Fruit fly (Drosophila melanogaster): ENCODE measurements around the gene Cortactin.

Cortactin gene

dm6 chr3R:21065010-21065695 lies 882 bp upstream of the Cortactin start, which contains the start of gene AnxB9:
Gene AnxB9 (plus strand): TSS chr3R:21065241.
- TF ChIP-seq Sp1 (GFP tag; optimal IDR thresholded peaks at IDR 0.05) (peak; percentile 64), fru (GFP tag; optimal IDR thresholded peaks at IDR 0.05) (peak; percentile 47), foxo (GFP tag; optimal IDR thresholded peaks at IDR 0.05) (peak in 1 of 2 experiments; percentile 36), br (GFP tag; optimal IDR thresholded peaks at IDR 0.05) (peak; percentile 52), ey (GFP tag; optimal IDR thresholded peaks at IDR 0.05) (no peak), N (GFP tag; optimal IDR thresholded peaks at IDR 0.05) (no peak), rgr (GFP tag; optimal IDR thresholded peaks at IDR 0.05) (peak; percentile 79), Jra (GFP tag; optimal IDR thresholded peaks at IDR 0.05) (peak; percentile 66), Hr78 (GFP tag; optimal IDR thresholded peaks at IDR 0.05) (no peak), pan (optimal IDR thresholded peaks at IDR 0.05) (no peak), Dif (GFP tag; optimal IDR thresholded peaks at IDR 0.05; ENCODE audit: partially characterized antibody) (peak; percentile 72), OdsH (GFP tag; optimal IDR thresholded peaks at IDR 0.05) (peak; percentile 47), CG32264 (GFP tag; optimal IDR thresholded peaks at IDR 0.05) (peak; percentile 28), sage (GFP tag; optimal IDR thresholded peaks at IDR 0.05) (no peak), Hr83 (GFP tag; optimal IDR thresholded peaks at IDR 0.05; ENCODE audit: poor library complexity, severe bottlenecking) (peak; percentile 91), CG9705 (GFP tag; optimal IDR thresholded peaks at IDR 0.05) (no peak), h (GFP tag; optimal IDR thresholded peaks at IDR 0.05) (peak; percentile 55), Hnf4 (GFP tag; optimal IDR thresholded peaks at IDR 0.05) (peak; percentile 39), sv (GFP tag; optimal IDR thresholded peaks at IDR 0.05) (peak; percentile 3), usp (GFP tag; optimal IDR thresholded peaks at IDR 0.05) (no peak), Rel (GFP tag; optimal IDR thresholded peaks at IDR 0.05) (no peak), Rel (tag; optimal IDR thresholded peaks at IDR 0.05) (peak; percentile 44), HLH106 (tag; optimal IDR thresholded peaks at IDR 0.05) (peak; percentile 3), CrebA (GFP tag; optimal IDR thresholded peaks at IDR 0.05; ENCODE audit: borderline replicate concordance) (no peak)

- TF ChIP-seq sv (GFP tag; optimal IDR thresholded peaks at IDR 0.05) (no peak), N (GFP tag; optimal IDR thresholded peaks at IDR 0.05) (no peak)
Observed at dm6 chr3R:21063433-21063832, 838 bp downstream of the Cortactin start.

dm6 chr3R:21060430-21061245 lies 3.6 kb downstream of the Cortactin start, which contains the start of gene Mvl:
Gene Mvl (minus strand): TSS chr3R:21060800.
- TF ChIP-seq fru (GFP tag; optimal IDR thresholded peaks at IDR 0.05) (peak; percentile 55), Rel (GFP tag; optimal IDR thresholded peaks at IDR 0.05) (no peak), Rel (tag; optimal IDR thresholded peaks at IDR 0.05) (peak; percentile 72), jim (GFP tag; optimal IDR thresholded peaks at IDR 0.05) (no peak), HLH106 (tag; optimal IDR thresholded peaks at IDR 0.05) (no peak), dsf (GFP tag; optimal IDR thresholded peaks at IDR 0.05; ENCODE audit: borderline replicate concordance) (no peak), rgr (GFP tag; optimal IDR thresholded peaks at IDR 0.05) (peak; percentile 38), h (GFP tag; optimal IDR thresholded peaks at IDR 0.05) (peak; percentile 72), tai (GFP tag; optimal IDR thresholded peaks at IDR 0.05) (no peak), Sp1 (GFP tag; optimal IDR thresholded peaks at IDR 0.05) (peak; percentile 4), psq (GFP tag; optimal IDR thresholded peaks at IDR 0.05) (peak; percentile 7), Myc (optimal IDR thresholded peaks at IDR 0.05) (no peak), brk (GFP tag; optimal IDR thresholded peaks at IDR 0.05) (no peak), pan (optimal IDR thresholded peaks at IDR 0.05) (no peak), CG9705 (GFP tag; optimal IDR thresholded peaks at IDR 0.05) (no peak), CG32264 (GFP tag; optimal IDR thresholded peaks at IDR 0.05) (no peak), Hr83 (GFP tag; optimal IDR thresholded peaks at IDR 0.05; ENCODE audit: poor library complexity, severe bottlenecking) (peak; percentile 56), GATAd (GFP tag; optimal IDR thresholded peaks at IDR 0.05) (no peak), woc (GFP tag; optimal IDR thresholded peaks at IDR 0.05) (no peak), dmrt93B (GFP tag; optimal IDR thresholded peaks at IDR 0.05) (no peak), OdsH (GFP tag; optimal IDR thresholded peaks at IDR 0.05) (no peak), Jra (GFP tag; optimal IDR thresholded peaks at IDR 0.05) (no peak), Hnf4 (GFP tag; optimal IDR thresholded peaks at IDR 0.05) (peak; percentile 48), ey (GFP tag; optimal IDR thresholded peaks at IDR 0.05) (no peak), Abd-B (GFP tag; optimal IDR thresholded peaks at IDR 0.05) (no peak), Hr78 (GFP tag; optimal IDR thresholded peaks at IDR 0.05) (no peak), Dfd (GFP tag; optimal IDR thresholded peaks at IDR 0.05) (no peak), CrebA (GFP tag; optimal IDR thresholded peaks at IDR 0.05; ENCODE audit: borderline replicate concordance) (no peak), N (GFP tag; optimal IDR thresholded peaks at IDR 0.05) (no peak), Mio (GFP tag; optimal IDR thresholded peaks at IDR 0.05) (no peak), lola (GFP tag; optimal IDR thresholded peaks at IDR 0.05) (no peak), dl (GFP tag; optimal IDR thresholded peaks at IDR 0.05; ENCODE audit: insufficient read depth in 1 of 2, partially characterized antibody in 2 of 2) (peak in 1 of 2 experiments; percentile 32), sage (GFP tag; optimal IDR thresholded peaks at IDR 0.05) (no peak), usp (GFP tag; optimal IDR thresholded peaks at IDR 0.05) (no peak), Vsx2 (GFP tag; optimal IDR thresholded peaks at IDR 0.05; ENCODE audit: partially characterized antibody) (no peak), sv (GFP tag; optimal IDR thresholded peaks at IDR 0.05) (no peak), br (GFP tag; optimal IDR thresholded peaks at IDR 0.05) (peak; percentile 36), Dif (GFP tag; optimal IDR thresholded peaks at IDR 0.05; ENCODE audit: partially characterized antibody) (peak; percentile 69), foxo (GFP tag; optimal IDR thresholded peaks at IDR 0.05) (peak in 1 of 2 experiments; percentile 3)
